Fruit fly (Drosophila melanogaster) whole organism, larva: ENCODE data around the gene Spn27A.

Experiments used
- noc ChIP-seq: fragments of 200-800 bp; sonication (Bioruptor generic); optimal IDR thresholded peaks from 3 replicates; lab custom pipeline; 2019; ENCODE audit warnings: missing biosample characterization, mild to moderate bottlenecking, missing genetic modification characterization, moderate library complexity

The Spn27A gene

dm6 chr2L:6683992-6684882 is 11.1 kb upstream of the Spn27A start, which contains the start of gene Nhe3:
Gene Nhe3, minus strand, starts transcription at chr2L:6684364.
- peak; percentile 61 for TF ChIP-seq noc (tag; lab: Kevin White, UChicago)

dm6 chr2L:6682909-6683308 is 9.8 kb upstream of the Spn27A start:
- peak; percentile 47 for TF ChIP-seq noc (tag; lab: Kevin White, UChicago)

- no peak for TF ChIP-seq noc (tag; lab: Kevin White, UChicago)
Measured at dm6 chr2L:6677453-6677852, 4.3 kb upstream of the Spn27A start, which contains the start of gene Nse1. Gene Nse1, minus strand, starts transcription at chr2L:6677625.

dm6 chr2L:6676535-6676934 is 3.4 kb upstream of the Spn27A start, which contains the start of gene cort:
Gene cort, minus strand, starts transcription at chr2L:6676635.
- TF ChIP-seq noc (tag; lab: Kevin White, UChicago): no peak

- TF ChIP-seq noc (tag; lab: Kevin White, UChicago): no peak
Measured at dm6 chr2L:6671409-6671808, 1.7 kb downstream of the Spn27A start.

dm6 chr2L:6667719-6668325 is 5.3 kb downstream of the Spn27A start, which contains the start of gene Galt:
Gene Galt, minus strand, starts transcription at chr2L:6668033.
- TF ChIP-seq noc (tag; lab: Kevin White, UChicago): no peak

- TF ChIP-seq noc (tag; lab: Kevin White, UChicago): no peak
Measured at dm6 chr2L:6663562-6664051, 9.5 kb downstream of the Spn27A start, which contains the start of the genes CG13771, CG34310 and cup. Gene CG13771, minus strand, starts transcription at chr2L:6663612. Gene CG34310, plus strand, starts transcription at chr2L:6663664. Gene cup, plus strand, starts transcription at chr2L:6663664.

- no peak for TF ChIP-seq noc (tag; lab: Kevin White, UChicago)
Measured at dm6 chr2L:6657969-6658748, 15.0 kb downstream of the Spn27A start, which contains the start of the genes CG31636 and Ube4A. Gene CG31636, minus strand, starts transcription at chr2L:6658152. Gene Ube4A, plus strand, starts transcription at chr2L:6658517.

dm6 chr2L:6656264-6656676 is 16.9 kb downstream of the Spn27A start, which contains the start of gene CG31633:
Gene CG31633, minus strand, starts transcription at chr2L:6656321.
- TF ChIP-seq noc (tag; lab: Kevin White, UChicago): no peak

- TF ChIP-seq noc (tag; lab: Kevin White, UChicago): peak; percentile 20
Measured at dm6 chr2L:6649085-6649754, 23.9 kb downstream of the Spn27A start, which contains the start of the genes CG31635 and Tango1. Gene CG31635, minus strand, starts transcription at chr2L:6649114. Gene Tango1, plus strand, starts transcription at chr2L:6649388.

dm6 chr2L:6648163-6648628 is 25.0 kb downstream of the Spn27A start:
- TF ChIP-seq noc (tag; lab: Kevin White, UChicago): peak; percentile 95

dm6 chr2L:6647103-6647711 is 25.9 kb downstream of the Spn27A start:
- peak; percentile 92 for TF ChIP-seq noc (tag; lab: Kevin White, UChicago)

dm6 chr2L:6644421-6645059 is 28.6 kb downstream of the Spn27A start:
- TF ChIP-seq noc (tag; lab: Kevin White, UChicago): peak; percentile 33
